Worm (Caenorhabditis elegans): ENCODE measurements around the gene pag-3.

Gene pag-3

ce11 chrX:14946464-14947354 is 7.7 kb downstream of the pag-3 start (continued):
- TF ChIP-seq ztf-18 (tag; optimal IDR thresholded peaks at IDR 0.05) (no peak), dpff-1 (tag; optimal IDR thresholded peaks at IDR 0.05) (no peak), lag-1 (GFP tag; IDR thresholded peaks at IDR 0.05) (no peak), lir-1 (GFP tag; conservative IDR thresholded peaks at IDR 0.05) (no peak), hlh-26 (GFP tag; conservative IDR thresholded peaks at IDR 0.05) (no peak), pha-4 (tag; optimal IDR thresholded peaks at IDR 0.05) (no peak), let-607 (tag; optimal IDR thresholded peaks at IDR 0.05) (peak; percentile 47 to 51), tbp1 (GFP tag; optimal IDR thresholded peaks at IDR 0.05) (no peak), hlh-12 (tag; optimal IDR thresholded peaks at IDR 0.05) (no peak), madf-6 (GFP tag; IDR thresholded peaks at IDR 0.05) (no peak), nfya-1 (tag; optimal IDR thresholded peaks at IDR 0.05; ENCODE audit: borderline replicate concordance, insufficient read depth) (no peak), F57A8.1 (GFP tag; optimal IDR thresholded peaks at IDR 0.05) (no peak), ZK185.1 (tag; optimal IDR thresholded peaks at IDR 0.05; ENCODE audit: poor library complexity, severe bottlenecking) (no peak), dpl-1 (GFP tag; optimal IDR thresholded peaks at IDR 0.05) (no peak), ekl-4 (GFP tag; IDR thresholded peaks at IDR 0.05) (no peak), nfyb-1 (GFP tag; IDR thresholded peaks at IDR 0.05) (0 out of 2 replicates have a peak, but pooled peaks have one; percentile 35), madf-10 (tag; optimal IDR thresholded peaks at IDR 0.05) (no peak), Y56A3A.18 (GFP tag; IDR thresholded peaks at IDR 0.05) (no peak), somi-1 (GFP tag; optimal IDR thresholded peaks at IDR 0.05) (peak; percentile 12), hrde-1 (tag; optimal IDR thresholded peaks at IDR 0.05; ENCODE audit: borderline replicate concordance) (no peak), unc-62 (GFP tag; optimal IDR thresholded peaks at IDR 0.05) (peak; percentile 62), egrh-3 (GFP tag; IDR thresholded peaks at IDR 0.05) (no peak), chd-7 (tag; optimal IDR thresholded peaks at IDR 0.05) (no peak), lin-40 (tag; optimal IDR thresholded peaks at IDR 0.05) (no peak)

ce11 chrX:14946217-14946463 is 8.3 kb downstream of the pag-3 start, which contains the start of gene mrp-5:
Gene mrp-5, minus strand, starts transcription at chrX:14946317.
- TF ChIP-seq F57A8.1 (GFP tag; optimal IDR thresholded peaks at IDR 0.05) (no peak), pbrm-1 (GFP tag; IDR thresholded peaks at IDR 0.05) (no peak), hsf-1 (GFP tag; IDR thresholded peaks at IDR 0.05) (no peak), ceh-27 (GFP tag; optimal IDR thresholded peaks at IDR 0.05) (no peak), snpc-3.4 (tag; optimal IDR thresholded peaks at IDR 0.05) (no peak), nfya-1 (tag; optimal IDR thresholded peaks at IDR 0.05; ENCODE audit: borderline replicate concordance, insufficient read depth) (no peak), sdz-38 (tag; optimal IDR thresholded peaks at IDR 0.05) (no peak), bed-2 (GFP tag; IDR thresholded peaks at IDR 0.05) (no peak), ccch-3 (GFP tag; optimal IDR thresholded peaks at IDR 0.05) (no peak), ZK185.1 (tag; optimal IDR thresholded peaks at IDR 0.05; ENCODE audit: poor library complexity, severe bottlenecking) (no peak)

ce11 chrX:14938188-14938587 is 16.3 kb downstream of the pag-3 start:
- TF ChIP-seq zim-3 (tag; optimal IDR thresholded peaks at IDR 0.05) (no peak), hmg-1.2 (GFP tag; IDR thresholded peaks at IDR 0.05) (peak; percentile 57; the same call in 1 of the 2 replicates), fkh-3 (tag; optimal IDR thresholded peaks at IDR 0.05) (peak; percentile 2), efl-1 (GFP tag; optimal IDR thresholded peaks at IDR 0.05) (no peak), snpc-4 (GFP tag; optimal IDR thresholded peaks at IDR 0.05) (peak; percentile 44), snpc-4 (tag; optimal IDR thresholded peaks at IDR 0.05) (peak; percentile 62 to 94 (median 84)), attf-5 (GFP tag; optimal IDR thresholded peaks at IDR 0.05) (no peak), let-607 (tag; optimal IDR thresholded peaks at IDR 0.05) (peak in 1 of 2 experiments; percentile 5), snpc-1.1 (tag; optimal IDR thresholded peaks at IDR 0.05; ENCODE audit: insufficient read depth) (peak; percentile 56)
